Worm (Caenorhabditis elegans) whole organism, L2 larva: ENCODE data around the gene F45D11.5.
"Not testable (repeated sequence)": the region's sequence is repeated elsewhere in the genome, so short reads cannot be mapped to it uniquely, and the experiment has no call there.

ENCODE experiments used
- C34F6.9 ChIP-seq: fragments of 150-350 bp; optimal IDR thresholded peaks from 2 replicates; lab custom pipeline; 2014; ENCODE audit warnings: missing biosample characterization, missing genetic modification characterization
- R02D3.7 ChIP-seq: fragments of 150-350 bp; optimal IDR thresholded peaks from 2 replicates; lab custom pipeline; 2014; ENCODE audit warnings: missing biosample characterization, missing genetic modification characterization
- Y55F3AM.14 ChIP-seq: fragments of 200-800 bp; sonication (Bioruptor generic); optimal IDR thresholded peaks from 2 replicates; lab custom pipeline; 2018; ENCODE audit warnings: mild to moderate bottlenecking, missing genetic modification characterization, missing compliant biosample characterization
- ZK546.5 ChIP-seq: sonication (generic microtip); optimal IDR thresholded peaks from 2 replicates; lab custom pipeline; 2017; ENCODE audit warnings: missing biosample characterization, missing genetic modification characterization
- alr-1 ChIP-seq: fragments of 150-350 bp; optimal IDR thresholded peaks from 2 replicates; lab custom pipeline; 2014; ENCODE audit warnings: missing biosample characterization, missing genetic modification characterization
- aly-2 ChIP-seq: fragments of 150-350 bp; optimal IDR thresholded peaks from 2 replicates; lab custom pipeline; 2014; ENCODE audit warnings: missing biosample characterization, missing genetic modification characterization
- blmp-1 ChIP-seq: sonication (generic microtip); optimal IDR thresholded peaks from 2 replicates; lab custom pipeline; 2017; ENCODE audit warnings: missing genetic modification characterization, mild to moderate bottlenecking, missing compliant biosample characterization, antibody characterized with exemption, moderate library complexity; ENCODE audit not compliant: insufficient read depth
- ceh-16 ChIP-seq: fragments of 150-350 bp; optimal IDR thresholded peaks from 2 replicates; lab custom pipeline; 2014; ENCODE audit warnings: missing biosample characterization, missing genetic modification characterization
- ceh-82 ChIP-seq: fragments of 150-350 bp; optimal IDR thresholded peaks from 2 replicates; lab custom pipeline; 2014; ENCODE audit warnings: missing biosample characterization, missing genetic modification characterization
- crh-2 ChIP-seq: sonication (generic microtip); optimal IDR thresholded peaks from 2 replicates; lab custom pipeline; 2017; ENCODE audit warnings: missing biosample characterization, missing genetic modification characterization
- dmd-4 ChIP-seq: sonication (generic microtip); optimal IDR thresholded peaks from 2 replicates; lab custom pipeline; 2017; ENCODE audit warnings: missing biosample characterization, missing genetic modification characterization
- egl-27 ChIP-seq: sonication (generic microtip); optimal IDR thresholded peaks from 3 replicates; lab custom pipeline; 2017; ENCODE audit warnings: missing biosample characterization, missing genetic modification reagents, missing genetic modification characterization
- elt-1 ChIP-seq: fragments of 150-350 bp; optimal IDR thresholded peaks from 2 replicates; lab custom pipeline; 2014; ENCODE audit warnings: missing biosample characterization, missing genetic modification characterization
- fos-1 ChIP-seq: fragments of 150-350 bp; optimal IDR thresholded peaks from 2 replicates; lab custom pipeline; 2014; ENCODE audit warnings: missing biosample characterization, missing genetic modification characterization
- gmeb-1 ChIP-seq: fragments of 150-350 bp; optimal IDR thresholded peaks from 2 replicates; lab custom pipeline; 2014; ENCODE audit warnings: missing biosample characterization, missing genetic modification characterization
- lin-11 ChIP-seq: fragments of 150-350 bp; sonication (generic microtip); optimal IDR thresholded peaks from 2 replicates; lab custom pipeline; 2014; ENCODE audit warnings: missing biosample characterization, missing genetic modification characterization, inconsistent platforms, mixed read lengths
- lin-13 ChIP-seq: fragments of 150-350 bp; optimal IDR thresholded peaks from 2 replicates; lab custom pipeline; 2014; ENCODE audit warnings: missing biosample characterization, missing genetic modification reagents, missing genetic modification characterization
- lin-39 ChIP-seq: fragments of 150-350 bp; optimal IDR thresholded peaks from 2 replicates; lab custom pipeline; 2014; ENCODE audit warnings: missing biosample characterization, missing genetic modification reagents, missing genetic modification characterization
- mab-5 ChIP-seq: fragments of 150-350 bp; optimal IDR thresholded peaks from 2 replicates; lab custom pipeline; 2014; ENCODE audit warnings: missing biosample characterization, missing genetic modification characterization
- nhr-11 ChIP-seq: fragments of 150-350 bp; optimal IDR thresholded peaks from 2 replicates; lab custom pipeline; 2014; ENCODE audit warnings: missing biosample characterization, missing genetic modification characterization
- nhr-129 ChIP-seq: fragments of 150-350 bp; optimal IDR thresholded peaks from 2 replicates; lab custom pipeline; 2014; ENCODE audit warnings: missing biosample characterization, missing genetic modification characterization
- nhr-237 ChIP-seq: fragments of 150-350 bp; optimal IDR thresholded peaks from 2 replicates; lab custom pipeline; 2014; ENCODE audit warnings: missing biosample characterization, missing genetic modification characterization
- nhr-25 ChIP-seq: fragments of 150-350 bp; sonication (generic microtip); optimal IDR thresholded peaks from 3 replicates; lab custom pipeline; 2014; ENCODE audit warnings: missing biosample characterization, missing genetic modification characterization
- sem-4 ChIP-seq: fragments of 150-350 bp; optimal IDR thresholded peaks from 2 replicates; lab custom pipeline; 2014; ENCODE audit warnings: missing biosample characterization, missing genetic modification reagents, missing genetic modification characterization
- sma-3 ChIP-seq: sonication (generic microtip); optimal IDR thresholded peaks from 2 replicates; lab custom pipeline; 2016; ENCODE audit warnings: missing genetic modification reagents, missing genetic modification characterization, missing compliant biosample characterization
- sma-9 ChIP-seq, 2 experiments: fragments of 150-350 bp in 1 of 2; sonication (generic microtip) in 1 of 2; optimal IDR thresholded peaks; 2 replicates each; lab custom pipeline; 2014 to 2016; ENCODE audit warnings: missing genetic modification characterization in 2 of 2, mild to moderate bottlenecking in 1 of 2, missing biosample characterization in 1 of 2, missing compliant biosample characterization in 1 of 2, missing genetic modification reagents in 1 of 2, moderate library complexity in 1 of 2
- snpc-4 ChIP-seq: fragments of 150-350 bp; optimal IDR thresholded peaks from 2 replicates; lab custom pipeline; 2014; ENCODE audit warnings: missing biosample characterization, missing genetic modification characterization
- unc-39 ChIP-seq: fragments of 150-350 bp; optimal IDR thresholded peaks from 2 replicates; lab custom pipeline; 2014; ENCODE audit warnings: missing biosample characterization, missing genetic modification characterization
- unc-55 ChIP-seq: fragments of 150-350 bp; sonication (generic microtip); optimal IDR thresholded peaks from 3 replicates; lab custom pipeline; 2014; ENCODE audit warnings: missing biosample characterization, missing genetic modification reagents, missing genetic modification characterization
- zag-1 ChIP-seq: fragments of 150-350 bp; optimal IDR thresholded peaks from 2 replicates; lab custom pipeline; 2014; ENCODE audit warnings: missing biosample characterization, missing genetic modification characterization
- ztf-1 ChIP-seq: fragments of 200-800 bp; sonication (Bioruptor generic); conservative IDR thresholded peaks from 2 replicates; pipeline ENCODE4 v1.3.6; 2022; ENCODE audit warnings: missing genetic modification characterization, missing compliant biosample characterization
- ztf-11 ChIP-seq: sonication (generic microtip); optimal IDR thresholded peaks from 2 replicates; lab custom pipeline; 2017; ENCODE audit warnings: missing biosample characterization, missing genetic modification characterization

F45D11.5 gene

ce11 chrII:966962-967361 lies 34.5 kb upstream of the F45D11.5 start, which contains the start of gene fbxc-18:
Gene fbxc-18 (minus strand): TSS chrII:967062.
- not testable (repeated sequence) for TF ChIP-seq mab-5 (tag; lab: Kevin White, UChicago); lin-13 (GFP tag; lab: Kevin White, UChicago); ceh-82 (tag; lab: Kevin White, UChicago)

ce11 chrII:968106-968505 lies 33.4 kb upstream of the F45D11.5 start, which contains the start of gene C32B5.6:
Gene C32B5.6 (plus strand): TSS chrII:968406.
- TF ChIP-seq R02D3.7, lin-11, zag-1 (tag; lab: Kevin White, UChicago): not testable (repeated sequence)

- TF ChIP-seq ztf-11 (tag; lab: Kevin White, UChicago) (no peak), unc-55 (no peak), blmp-1 (no peak), nhr-129 (tag; lab: Kevin White, UChicago) (no peak), Y55F3AM.14 (GFP tag; lab: Kevin White, UChicago) (no peak), sma-3 (GFP tag; lab: Kevin White, UChicago) (no peak), fos-1 (tag; lab: Kevin White, UChicago) (no peak), ceh-16 (tag; lab: Kevin White, UChicago) (no peak), nhr-237 (tag; lab: Kevin White, UChicago) (no peak), aly-2 (tag; lab: Kevin White, UChicago) (no peak), dmd-4 (tag; lab: Kevin White, UChicago) (no peak), alr-1 (tag; lab: Kevin White, UChicago) (no peak), nhr-11 (no peak)
Observed at ce11 chrII:972850-973249, 28.7 kb upstream of the F45D11.5 start, which contains the start of gene C32B5.15. Gene C32B5.15 (minus strand): TSS chrII:972950.

- TF ChIP-seq C34F6.9 (tag; lab: Kevin White, UChicago) (no peak), sem-4 (tag; lab: Kevin White, UChicago) (no peak), unc-55 (no peak), crh-2 (no peak), fos-1 (tag; lab: Kevin White, UChicago) (no peak), lin-11 (tag; lab: Kevin White, UChicago) (no peak), Y55F3AM.14 (GFP tag; lab: Kevin White, UChicago) (no peak), unc-39 (tag; lab: Kevin White, UChicago) (no peak), snpc-4 (no peak), elt-1 (no peak), egl-27 (tag; lab: Kevin White, UChicago) (no peak), lin-39 (tag; lab: Kevin White, UChicago) (no peak), sma-9 (GFP tag; optimal IDR thresholded peaks at IDR 0.05; lab: Kevin White, UChicago) (no peak), sma-9 (tag; optimal IDR thresholded peaks at IDR 0.05; lab: Kevin White, UChicago) (no peak), ceh-16 (tag; lab: Kevin White, UChicago) (no peak), ZK546.5 (tag; lab: Kevin White, UChicago) (no peak)
Observed at ce11 chrII:973999-974398, 27.5 kb upstream of the F45D11.5 start, which contains the start of gene fbxc-14. Gene fbxc-14 (plus strand): TSS chrII:974299.

ce11 chrII:979135-979534 lies 22.4 kb upstream of the F45D11.5 start, which contains the start of the genes fbxc-17 and fbxc-15:
Gene fbxc-17 (minus strand): TSS chrII:979235.
Gene fbxc-15 (plus strand): TSS chrII:979423.
- TF ChIP-seq egl-27 (tag; lab: Kevin White, UChicago) (no peak), snpc-4 (no peak), nhr-129 (tag; lab: Kevin White, UChicago) (no peak), nhr-25 (no peak), gmeb-1 (tag; lab: Kevin White, UChicago) (no peak), lin-39 (tag; lab: Kevin White, UChicago) (no peak), blmp-1 (no peak), ZK546.5 (tag; lab: Kevin White, UChicago) (no peak), ceh-82 (tag; lab: Kevin White, UChicago) (no peak), elt-1 (no peak), ceh-16 (tag; lab: Kevin White, UChicago) (no peak)

ce11 chrII:982842-983241 lies 18.7 kb upstream of the F45D11.5 start, which contains the start of gene srh-274:
Gene srh-274 (plus strand): TSS chrII:983142.
- TF ChIP-seq gmeb-1 (tag; lab: Kevin White, UChicago), result no peak
- TF ChIP-seq nhr-237 (tag; lab: Kevin White, UChicago), result no peak
- no peak for TF ChIP-seq sem-4 (tag; lab: Kevin White, UChicago)
- TF ChIP-seq ztf-1 (GFP tag; lab: Robert Waterston, UW), result no peak
- TF ChIP-seq ZK546.5 (tag; lab: Kevin White, UChicago), result no peak
